Fruit fly (Drosophila melanogaster): ENCODE data around the gene CG7102.
A peak's percentile ranks its signal among the peaks of the same experiment; 100 is the strongest.

Gene CG7102

dm6 chr2L:7932091-7932769 is 44.9 kb upstream of the CG7102 start (continued):
- TF ChIP-seq CG4617 (GFP tag; optimal IDR thresholded peaks at IDR 0.05; ENCODE audit: borderline replicate concordance), result no peak
- TF ChIP-seq nau (GFP tag; optimal IDR thresholded peaks at IDR 0.05), result peak; percentile 55
- no peak for TF ChIP-seq CTCF (GFP tag; optimal IDR thresholded peaks at IDR 0.05)
- TF ChIP-seq ranshi (GFP tag; IDR thresholded peaks at IDR 0.05), result peak; percentile 76
- no peak for TF ChIP-seq CG1832 (GFP tag; optimal IDR thresholded peaks at IDR 0.05)
- 0 out of 3 replicates have a peak, but pooled peaks have one; percentile 49 for TF ChIP-seq CG6175 (GFP tag; IDR thresholded peaks at IDR 0.05)
- TF ChIP-seq CG4854 (GFP tag; optimal IDR thresholded peaks at IDR 0.05), result no peak
- no peak for TF ChIP-seq CG2202 (tag; optimal IDR thresholded peaks at IDR 0.05)
- peak; percentile 39 for TF ChIP-seq az2 (GFP tag; optimal IDR thresholded peaks at IDR 0.05)
- TF ChIP-seq sd (tag; optimal IDR thresholded peaks at IDR 0.05), result peak; percentile 42
- TF ChIP-seq CG6654 (GFP tag; optimal IDR thresholded peaks at IDR 0.05), result no peak
- TF ChIP-seq CG4328 (GFP tag; optimal IDR thresholded peaks at IDR 0.05), result peak; percentile 63
- TF ChIP-seq org-1 (GFP tag; optimal IDR thresholded peaks at IDR 0.05), result peak; percentile 52
- no peak for TF ChIP-seq CG10959 (GFP tag; IDR thresholded peaks at IDR 0.05)
- peak; percentile 41 for TF ChIP-seq odd (GFP tag; optimal IDR thresholded peaks at IDR 0.05)
- no peak for TF ChIP-seq Atf3 (GFP tag; optimal IDR thresholded peaks at IDR 0.05)
- peak; percentile 71 for TF ChIP-seq lilli (GFP tag; optimal IDR thresholded peaks at IDR 0.05)
- TF ChIP-seq CG1233 (GFP tag; optimal IDR thresholded peaks at IDR 0.05), result peak; percentile 74
- peak; percentile 73 for TF ChIP-seq CG4730 (GFP tag; IDR thresholded peaks at IDR 0.05)
- no peak for TF ChIP-seq CG7372 (GFP tag; IDR thresholded peaks at IDR 0.05)
- no peak for TF ChIP-seq pb (GFP tag; optimal IDR thresholded peaks at IDR 0.05)
- no peak for TF ChIP-seq Spps (tag; optimal IDR thresholded peaks at IDR 0.05)
- TF ChIP-seq sens (GFP tag), result peak; percentile 80
- peak; percentile 12 for TF ChIP-seq CG12155 (GFP tag; optimal IDR thresholded peaks at IDR 0.05)
- peak; percentile 21 for TF ChIP-seq ewg (GFP tag; optimal IDR thresholded peaks at IDR 0.05)
- no peak for TF ChIP-seq NC2β (GFP tag; optimal IDR thresholded peaks at IDR 0.05)
- peak; percentile 69 for TF ChIP-seq Asciz (GFP tag; optimal IDR thresholded peaks at IDR 0.05)
- TF ChIP-seq scrt (GFP tag; optimal IDR thresholded peaks at IDR 0.05), result peak; percentile 86
- TF ChIP-seq kay (GFP tag; optimal IDR thresholded peaks at IDR 0.05), result no peak
- no peak for TF ChIP-seq nerfin-2 (GFP tag; IDR thresholded peaks at IDR 0.05; ENCODE audit: partially characterized antibody)
- TF ChIP-seq hkb (optimal IDR thresholded peaks at IDR 0.05), result no peak
- peak; percentile 84 for TF ChIP-seq hkb (GFP tag; IDR thresholded peaks at IDR 0.05)
- TF ChIP-seq dysf (GFP tag; IDR thresholded peaks at IDR 0.05), result peak; percentile 84
- no peak for TF ChIP-seq inv (GFP tag; IDR thresholded peaks at IDR 0.05; ENCODE audit: partially characterized antibody)
- no peak for TF ChIP-seq CG30431 (GFP tag; optimal IDR thresholded peaks at IDR 0.05)
- TF ChIP-seq CG10274 (GFP tag; optimal IDR thresholded peaks at IDR 0.05), result peak; percentile 10
- peak; percentile 38; the same call in 1 of the 3 replicates for TF ChIP-seq CG3726 (GFP tag; IDR thresholded peaks at IDR 0.05)
- TF ChIP-seq CG16813 (GFP tag; IDR thresholded peaks at IDR 0.05; ENCODE audit: partially characterized antibody), result no peak
- TF ChIP-seq Max (GFP tag; optimal IDR thresholded peaks at IDR 0.05), result peak; percentile 61
- TF ChIP-seq Meics (GFP tag; optimal IDR thresholded peaks at IDR 0.05), result peak; percentile 91
- TF ChIP-seq kah (GFP tag; optimal IDR thresholded peaks at IDR 0.05), result peak; percentile 55
- TF ChIP-seq lab (GFP tag; optimal IDR thresholded peaks at IDR 0.05), result peak; percentile 94
- TF ChIP-seq Dp (GFP tag; optimal IDR thresholded peaks at IDR 0.05), result no peak
- no peak for TF ChIP-seq aop (GFP tag; IDR thresholded peaks at IDR 0.05)
- TF ChIP-seq ci (GFP tag; IDR thresholded peaks at IDR 0.05), result peak; percentile 74
- no peak for TF ChIP-seq CG10321 (GFP tag; IDR thresholded peaks at IDR 0.05)
- peak; percentile 62 for TF ChIP-seq CG4424 (GFP tag; optimal IDR thresholded peaks at IDR 0.05)
- TF ChIP-seq Doc2 (GFP tag; IDR thresholded peaks at IDR 0.05), result no peak
- TF ChIP-seq ind (GFP tag; optimal IDR thresholded peaks at IDR 0.05), result peak; percentile 75
- TF ChIP-seq Drgx (GFP tag; IDR thresholded peaks at IDR 0.05), result peak; percentile 59; the same call in 1 of the 2 replicates
- TF ChIP-seq CG15011 (GFP tag; optimal IDR thresholded peaks at IDR 0.05), result peak; percentile 73
